Fruit fly (Drosophila melanogaster): ENCODE results near the gene CG2217.

DNA sequence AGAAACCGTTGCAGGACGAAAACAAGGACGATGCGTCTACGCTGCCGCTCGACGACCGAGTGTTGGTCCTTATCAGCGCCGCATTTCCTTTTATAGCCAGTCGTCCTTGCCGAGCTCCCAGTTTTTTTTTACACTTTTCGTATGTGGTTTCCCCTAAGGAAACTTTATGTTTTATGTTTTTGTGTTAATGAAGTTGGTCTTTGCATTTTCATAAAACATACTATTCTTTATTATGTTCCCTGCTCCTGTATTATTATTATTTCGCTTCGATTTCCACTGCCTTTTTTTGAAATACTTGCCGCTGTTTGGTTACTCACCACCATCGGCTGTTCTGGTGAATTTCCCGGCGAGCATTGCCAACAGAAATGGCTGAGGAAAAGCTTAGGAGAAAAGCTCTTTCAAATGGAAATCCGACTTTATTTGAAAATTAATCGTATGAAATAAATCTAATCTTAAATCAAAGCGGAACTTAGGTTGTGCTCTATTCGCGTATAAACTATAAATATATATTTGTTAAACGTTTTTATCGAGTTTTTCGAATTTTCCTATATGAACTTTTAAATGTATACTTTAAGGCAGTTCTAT is 20.9 kb upstream of the CG2217 start, which contains the start of gene CG15537:
- TF ChIP-seq CG8478 (optimal IDR thresholded peaks at IDR 0.05) = no peak
- TF ChIP-seq CTCF (optimal IDR thresholded peaks at IDR 0.05) = no peak

Data from S2 (cell line).